Worm (Caenorhabditis elegans): ENCODE measurements around the gene rsd-2.

DNA sequence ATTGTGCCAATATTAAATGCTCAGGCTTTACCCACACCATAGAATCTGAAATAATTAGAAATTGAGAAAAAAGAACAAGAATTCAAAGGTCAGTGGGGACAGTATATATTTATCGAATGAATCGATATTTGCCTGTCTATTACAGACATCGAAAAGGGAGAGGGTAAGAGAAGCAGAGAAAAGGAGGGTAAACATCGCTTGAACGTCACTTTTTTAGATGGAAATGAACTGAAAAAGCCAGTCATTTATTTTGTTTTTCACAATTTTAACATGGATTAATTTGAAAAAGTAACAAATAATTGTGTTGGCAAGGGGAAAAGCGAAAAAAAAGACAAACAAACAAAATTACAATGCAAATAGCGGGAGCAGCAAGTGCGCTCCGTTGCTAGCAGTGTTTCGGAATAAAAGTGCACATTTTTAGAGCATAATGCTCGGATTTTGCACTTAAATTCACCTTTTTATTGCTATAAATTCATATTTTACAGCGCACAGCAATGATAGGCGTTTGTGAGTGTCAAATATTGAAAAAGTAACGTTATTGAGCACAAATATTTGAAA, 37.2 kb downstream of the rsd-2 start, which contains the start of gene tbc-9:
- TF ChIP-seq ref-1 (GFP tag; conservative IDR thresholded peaks at IDR 0.05) (no peak), tab-1 (GFP tag; IDR thresholded peaks at IDR 0.05) (no peak), cog-1 (tag; optimal IDR thresholded peaks at IDR 0.05) (no peak), med-1 (GFP tag; optimal IDR thresholded peaks at IDR 0.05; ENCODE audit: insufficient read depth) (no peak), flt-1 (GFP tag; IDR thresholded peaks at IDR 0.05) (no peak), klf-2 (GFP tag; conservative IDR thresholded peaks at IDR 0.05) (no peak), T22C8.4 (GFP tag; IDR thresholded peaks at IDR 0.05) (no peak; the same call in 1 of the 2 replicates)
